Worm (Caenorhabditis elegans) whole organism, L4 larva: ENCODE results near the gene srd-68.

ENCODE experiments used
- F10B5.3 ChIP-seq: sonication (generic microtip); optimal IDR thresholded peaks from 2 replicates; lab custom pipeline; 2016; ENCODE audit warnings: mild to moderate bottlenecking, missing genetic modification characterization, missing compliant biosample characterization
- Y5F2A.4 ChIP-seq: fragments of 200-800 bp; sonication (Bioruptor generic); optimal IDR thresholded peaks from 2 replicates; lab custom pipeline; 2018; ENCODE audit warnings: mild to moderate bottlenecking, missing genetic modification characterization, missing compliant biosample characterization
- ZK337.2 ChIP-seq: fragments of 200-800 bp; sonication (Bioruptor generic); IDR thresholded peaks from 2 replicates; pipeline ENCODE4 v1.3.6; 2022; ENCODE audit warnings: missing genetic modification reagents, missing genetic modification characterization, missing compliant biosample characterization
- arid-1 ChIP-seq: fragments of 200-800 bp; sonication (Bioruptor generic); conservative IDR thresholded peaks from 2 replicates; pipeline ENCODE4 v1.3.6; 2022; ENCODE audit warnings: missing genetic modification reagents, missing genetic modification characterization, missing compliant biosample characterization
- ceh-62 ChIP-seq: sonication (generic microtip); optimal IDR thresholded peaks from 2 replicates; lab custom pipeline; 2017; ENCODE audit warnings: missing biosample characterization, missing genetic modification characterization
- dmd-6 ChIP-seq: fragments of 200-800 bp; sonication (Bioruptor generic); IDR thresholded peaks from 2 replicates; pipeline ENCODE4 v1.3.6; 2022; ENCODE audit warnings: missing genetic modification reagents, missing genetic modification characterization, missing compliant biosample characterization
- dmd-8 ChIP-seq: fragments of 200-800 bp; sonication (Bioruptor generic); IDR thresholded peaks from 2 replicates; pipeline ENCODE4 v1.3.6; 2022; ENCODE audit warnings: missing genetic modification characterization, missing compliant biosample characterization
- dve-1 ChIP-seq: sonication (generic microtip); optimal IDR thresholded peaks from 2 replicates; lab custom pipeline; 2017; ENCODE audit warnings: antibody characterized with exemption, mild to moderate bottlenecking, missing genetic modification characterization, missing compliant biosample characterization; ENCODE audit not compliant: insufficient read depth
- egl-43 ChIP-seq: fragments of 200-800 bp; sonication (Bioruptor generic); IDR thresholded peaks from 2 replicates; pipeline ENCODE4 v1.3.6; 2022; ENCODE audit warnings: missing genetic modification reagents, missing genetic modification characterization, missing compliant biosample characterization
- lin-13 ChIP-seq: fragments of 150-350 bp; optimal IDR thresholded peaks from 2 replicates; lab custom pipeline; 2014; ENCODE audit warnings: missing biosample characterization, missing genetic modification reagents, missing genetic modification characterization
- lin-15B ChIP-seq: fragments of 150-350 bp; sonication (generic microtip); optimal IDR thresholded peaks from 3 replicates; lab custom pipeline; 2014; ENCODE audit warnings: missing biosample characterization, missing genetic modification characterization
- mes-2 ChIP-seq: sonication (generic microtip); optimal IDR thresholded peaks from 2 replicates; lab custom pipeline; 2016; ENCODE audit warnings: missing genotype, mild to moderate bottlenecking, missing genetic modification characterization, missing compliant biosample characterization; ENCODE audit not compliant: poor library complexity, severe bottlenecking
- mxl-2 ChIP-seq: fragments of 200-800 bp; sonication (Bioruptor generic); conservative IDR thresholded peaks from 2 replicates; pipeline ENCODE4 v1.3.6; 2022; ENCODE audit warnings: missing genetic modification reagents, missing genetic modification characterization, missing compliant biosample characterization
- nhr-102 ChIP-seq: sonication (generic microtip); optimal IDR thresholded peaks from 2 replicates; lab custom pipeline; 2016; ENCODE audit warnings: mild to moderate bottlenecking, missing genetic modification characterization, moderate library complexity, missing compliant biosample characterization
- nhr-76 ChIP-seq: fragments of 150-350 bp; optimal IDR thresholded peaks from 2 replicates; lab custom pipeline; 2014; ENCODE audit warnings: missing biosample characterization, missing genetic modification characterization
- nhr-77 ChIP-seq: fragments of 150-350 bp; optimal IDR thresholded peaks from 2 replicates; lab custom pipeline; 2014; ENCODE audit warnings: missing biosample characterization, missing genetic modification characterization
- pqm-1 ChIP-seq: sonication (generic microtip); optimal IDR thresholded peaks from 2 replicates; lab custom pipeline; 2017; ENCODE audit warnings: missing biosample characterization, missing genetic modification characterization
- unc-130 ChIP-seq: sonication (generic microtip); optimal IDR thresholded peaks from 2 replicates; lab custom pipeline; 2016; ENCODE audit warnings: missing genetic modification reagents, missing genetic modification characterization, missing compliant biosample characterization

The srd-68 gene

ce11 chrV:16853956-16854683 lies 48.5 kb downstream of the srd-68 start, which contains the start of the genes clec-35 and clec-27:
Gene clec-35, minus strand, starts transcription at chrV:16854056.
Gene clec-27, plus strand, starts transcription at chrV:16854633.
- no peak for TF ChIP-seq mes-2 (tag; lab: Kevin White, UChicago)
- no peak for TF ChIP-seq nhr-77
- TF ChIP-seq unc-130 (GFP tag; lab: Kevin White, UChicago), result no peak
- no peak for TF ChIP-seq Y5F2A.4 (GFP tag; lab: Kevin White, UChicago)
- TF ChIP-seq ceh-62 (tag; lab: Kevin White, UChicago), result no peak
- TF ChIP-seq dve-1 (tag; lab: Kevin White, UChicago), result no peak
- no peak for TF ChIP-seq egl-43 (GFP tag; lab: Robert Waterston, UW)

DNA sequence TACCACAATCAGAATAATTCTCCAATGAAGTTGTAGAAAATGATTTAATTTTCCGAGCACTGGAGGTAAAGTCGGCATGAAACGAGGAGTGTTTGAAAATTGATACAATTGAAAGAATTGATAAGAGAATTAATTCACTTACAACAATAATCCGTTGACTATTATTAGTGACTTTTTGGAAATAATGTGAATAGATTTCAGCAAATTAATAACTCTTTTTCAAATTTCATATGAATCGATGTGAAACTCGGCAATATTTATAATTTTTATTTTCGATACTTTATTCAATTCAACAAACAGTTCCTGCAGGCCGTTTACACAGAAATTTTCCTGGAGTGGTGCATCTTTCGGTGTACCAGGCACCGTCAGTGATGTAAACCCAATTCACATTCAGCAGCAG lies 50.6 kb downstream of the srd-68 start, which contains the start of gene clec-37:
clec-37 (minus strand) TSS at position 101 of the 400 bp plus-strand sequence.
- TF ChIP-seq dmd-6 (no peak), F10B5.3 (tag; lab: Kevin White, UChicago) (no peak), mxl-2 (GFP tag; lab: Robert Waterston, UW) (no peak), lin-15B (tag; lab: Kevin White, UChicago) (no peak), pqm-1 (tag; lab: Kevin White, UChicago) (no peak), lin-13 (GFP tag; lab: Kevin White, UChicago) (no peak), ZK337.2 (GFP tag; lab: Robert Waterston, UW) (no peak), egl-43 (GFP tag; lab: Robert Waterston, UW) (no peak), dmd-8 (GFP tag; lab: Robert Waterston, UW) (no peak), arid-1 (GFP tag; lab: Robert Waterston, UW) (no peak), nhr-102 (tag; lab: Kevin White, UChicago) (no peak), nhr-76 (tag; lab: Kevin White, UChicago) (no peak)
